Fruit fly (Drosophila melanogaster): ENCODE measurements around the gene REPTOR.

The REPTOR gene

dm6 chr3R:24525983-24526661, 56.5 kb downstream of the REPTOR start (continued):
- TF ChIP-seq CG5953 (GFP tag; IDR thresholded peaks at IDR 0.05) = no peak
- TF ChIP-seq CG10267 (tag; optimal IDR thresholded peaks at IDR 0.05) = no peak
- TF ChIP-seq YL-1 (GFP tag; optimal IDR thresholded peaks at IDR 0.05) = no peak
- no peak for TF ChIP-seq oc (tag; optimal IDR thresholded peaks at IDR 0.05)
- TF ChIP-seq Bteb2 (GFP tag; optimal IDR thresholded peaks at IDR 0.05) = no peak
- no peak for TF ChIP-seq ash1 (GFP tag; optimal IDR thresholded peaks at IDR 0.05)
- TF ChIP-seq repo (GFP tag; optimal IDR thresholded peaks at IDR 0.05) = no peak
- TF ChIP-seq CG4282 (GFP tag; optimal IDR thresholded peaks at IDR 0.05) = no peak
- TF ChIP-seq CG18764 (GFP tag; optimal IDR thresholded peaks at IDR 0.05) = no peak
- TF ChIP-seq fru (optimal IDR thresholded peaks at IDR 0.05) = no peak
- TF ChIP-seq seq (GFP tag; IDR thresholded peaks at IDR 0.05) = no peak
- no peak for TF ChIP-seq MTF-1 (GFP tag; optimal IDR thresholded peaks at IDR 0.05; ENCODE audit: borderline replicate concordance)
- TF ChIP-seq CG7556 (GFP tag; optimal IDR thresholded peaks at IDR 0.05) = no peak
- TF ChIP-seq row (GFP tag; IDR thresholded peaks at IDR 0.05) = peak; percentile 47; the same call in 2 of the 3 replicates
- TF ChIP-seq pros (GFP tag; optimal IDR thresholded peaks at IDR 0.05) = no peak
- TF ChIP-seq hb (GFP tag; IDR thresholded peaks at IDR 0.05; ENCODE audit: partially characterized antibody) = no peak
- TF ChIP-seq CG11560 (tag; IDR thresholded peaks at IDR 0.05) = no peak
- no peak for TF ChIP-seq rib (GFP tag; IDR thresholded peaks at IDR 0.05)
- TF ChIP-seq fd102C (GFP tag; optimal IDR thresholded peaks at IDR 0.05) = no peak
- TF ChIP-seq CHES-1-like (GFP tag; optimal IDR thresholded peaks at IDR 0.05) = no peak
- TF ChIP-seq Deaf1 (tag; optimal IDR thresholded peaks at IDR 0.05) = no peak
- TF ChIP-seq stc (GFP tag; IDR thresholded peaks at IDR 0.05) = peak; percentile 23; the same call in 1 of the 2 replicates
- no peak for TF ChIP-seq Adf1 (GFP tag; IDR thresholded peaks at IDR 0.05)
- no peak for TF ChIP-seq CG18599 (GFP tag; optimal IDR thresholded peaks at IDR 0.05)
- TF ChIP-seq CG17359 (tag; optimal IDR thresholded peaks at IDR 0.05) = peak; percentile 17
- TF ChIP-seq BtbVII (GFP tag; optimal IDR thresholded peaks at IDR 0.05) = no peak
- TF ChIP-seq kah (GFP tag; optimal IDR thresholded peaks at IDR 0.05) = no peak
- no peak for TF ChIP-seq Atf-2 (GFP tag; optimal IDR thresholded peaks at IDR 0.05)
- no peak for TF ChIP-seq lilli (GFP tag; optimal IDR thresholded peaks at IDR 0.05)
- TF ChIP-seq Lpt (GFP tag; optimal IDR thresholded peaks at IDR 0.05) = no peak
- no peak for TF ChIP-seq CG2199 (GFP tag; IDR thresholded peaks at IDR 0.05)
- TF ChIP-seq CG10274 (GFP tag; optimal IDR thresholded peaks at IDR 0.05) = no peak
- TF ChIP-seq Drgx (GFP tag; IDR thresholded peaks at IDR 0.05) = peak; percentile 58
- no peak for TF ChIP-seq Ada2b (GFP tag; IDR thresholded peaks at IDR 0.05)
- no peak for TF ChIP-seq Spps (tag; optimal IDR thresholded peaks at IDR 0.05)
- TF ChIP-seq Xrp1 (GFP tag; IDR thresholded peaks at IDR 0.05) = peak; percentile 12; the same call in 1 of the 2 replicates
- TF ChIP-seq CG10147 (GFP tag; optimal IDR thresholded peaks at IDR 0.05) = no peak
- TF ChIP-seq Ravus (GFP tag; IDR thresholded peaks at IDR 0.05) = no peak
- no peak for TF ChIP-seq unpg (GFP tag; optimal IDR thresholded peaks at IDR 0.05)
- TF ChIP-seq cas (GFP tag; IDR thresholded peaks at IDR 0.05) = no peak
- TF ChIP-seq CG11398 (GFP tag; optimal IDR thresholded peaks at IDR 0.05) = no peak
- TF ChIP-seq ranshi (GFP tag; IDR thresholded peaks at IDR 0.05) = peak; percentile 30; the same call in 1 of the 2 replicates
- TF ChIP-seq CG42726 (GFP tag; IDR thresholded peaks at IDR 0.05; ENCODE audit: partially characterized antibody) = no peak
- no peak for TF ChIP-seq Elba2 (GFP tag; optimal IDR thresholded peaks at IDR 0.05)
- TF ChIP-seq Optix (GFP tag; IDR thresholded peaks at IDR 0.05) = 0 out of 3 replicates have a peak, but pooled peaks have one; percentile 40
- TF ChIP-seq phol (tag; optimal IDR thresholded peaks at IDR 0.05) = no peak
- TF ChIP-seq E2f1 (GFP tag; IDR thresholded peaks at IDR 0.05) = peak; percentile 37
- TF ChIP-seq CG34422 (GFP tag; IDR thresholded peaks at IDR 0.05) = no peak
- TF ChIP-seq Dip2 (GFP tag; IDR thresholded peaks at IDR 0.05) = no peak
- TF ChIP-seq H15 (GFP tag; IDR thresholded peaks at IDR 0.05) = peak; percentile 39; the same call in 1 of the 3 replicates
- peak; percentile 6 for TF ChIP-seq CG5245 (GFP tag; optimal IDR thresholded peaks at IDR 0.05)
